Worm (Caenorhabditis elegans) whole organism, midembryonic: ENCODE measurements around the gene Y48G9A.9.

ENCODE experiments used
- cog-1 ChIP-seq: sonication (generic microtip); optimal IDR thresholded peaks from 2 replicates; lab custom pipeline; 2016; ENCODE audit warnings: missing genetic modification characterization, missing compliant biosample characterization
- flt-1 ChIP-seq: fragments of 200-800 bp; sonication (Bioruptor generic); IDR thresholded peaks from 2 replicates; pipeline ENCODE4 v1.3.6; 2022; ENCODE audit warnings: missing genetic modification characterization, missing compliant biosample characterization
- klf-2 ChIP-seq: fragments of 200-800 bp; sonication (Bioruptor generic); conservative IDR thresholded peaks from 2 replicates; pipeline ENCODE4 v1.3.6; 2022; ENCODE audit warnings: missing genetic modification reagents, missing genetic modification characterization, missing compliant biosample characterization
- ref-1 ChIP-seq: fragments of 200-800 bp; sonication (Bioruptor generic); conservative IDR thresholded peaks from 2 replicates; pipeline ENCODE4 v1.3.6; 2022; ENCODE audit warnings: missing genetic modification reagents, missing genetic modification characterization, missing compliant biosample characterization
- tab-1 ChIP-seq: fragments of 200-800 bp; sonication (Bioruptor generic); IDR thresholded peaks from 2 replicates; pipeline ENCODE4 v1.3.6; 2022; ENCODE audit warnings: missing genetic modification characterization, missing compliant biosample characterization
- ztf-23 ChIP-seq: fragments of 200-800 bp; sonication (Bioruptor generic); IDR thresholded peaks from 2 replicates; pipeline ENCODE4 v1.3.6; 2022; ENCODE audit warnings: missing genetic modification reagents, missing genetic modification characterization, missing compliant biosample characterization
- ztf-29 ChIP-seq: fragments of 200-800 bp; sonication (Bioruptor generic); IDR thresholded peaks from 2 replicates; pipeline ENCODE4 v1.3.6; 2022; ENCODE audit warnings: missing genetic modification reagents, missing genetic modification characterization, missing compliant biosample characterization

- no peak for TF ChIP-seq ref-1 (GFP tag; lab: Robert Waterston, UW)
- no peak for TF ChIP-seq klf-2 (GFP tag; lab: Robert Waterston, UW)
- no peak for TF ChIP-seq ztf-23 (GFP tag; lab: Robert Waterston, UW)
- no peak for TF ChIP-seq ztf-29
- no peak for TF ChIP-seq tab-1 (GFP tag; lab: Robert Waterston, UW)
- no peak for TF ChIP-seq cog-1 (tag; lab: Kevin White, UChicago)
- no peak for TF ChIP-seq flt-1 (GFP tag; lab: Robert Waterston, UW)
These were observed 8.3 kb downstream of the Y48G9A.9 start for ce11 chrIII:2100842-2101241.
